Worm (Caenorhabditis elegans): ENCODE results near the gene C06C3.3.

Gene C06C3.3

DNA sequence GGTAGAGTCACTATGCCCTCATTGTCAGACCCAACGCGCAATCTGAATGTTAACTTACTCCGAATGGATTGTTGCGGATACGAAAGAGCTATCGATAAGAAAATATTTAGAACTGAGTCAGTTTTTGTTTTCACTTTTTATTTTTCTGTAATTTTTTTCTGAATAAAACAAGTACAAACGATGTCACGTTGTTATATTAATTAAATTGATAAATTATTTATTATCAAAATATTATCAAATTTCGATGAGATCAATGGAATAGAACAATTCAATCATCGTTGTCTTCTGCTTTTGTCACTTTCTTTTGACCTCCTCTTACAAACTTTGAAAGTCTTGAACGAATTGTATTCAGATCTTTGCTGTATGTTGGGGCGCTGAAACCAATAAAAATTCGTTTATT lies 34.7 kb upstream of the C06C3.3 start, which contains the start of gene mpz-6:
mpz-6 (minus strand) TSS at position 101 of the 400 bp plus-strand sequence.
- TF ChIP-seq ekl-4 (GFP tag; IDR thresholded peaks at IDR 0.05): no peak

DNA sequence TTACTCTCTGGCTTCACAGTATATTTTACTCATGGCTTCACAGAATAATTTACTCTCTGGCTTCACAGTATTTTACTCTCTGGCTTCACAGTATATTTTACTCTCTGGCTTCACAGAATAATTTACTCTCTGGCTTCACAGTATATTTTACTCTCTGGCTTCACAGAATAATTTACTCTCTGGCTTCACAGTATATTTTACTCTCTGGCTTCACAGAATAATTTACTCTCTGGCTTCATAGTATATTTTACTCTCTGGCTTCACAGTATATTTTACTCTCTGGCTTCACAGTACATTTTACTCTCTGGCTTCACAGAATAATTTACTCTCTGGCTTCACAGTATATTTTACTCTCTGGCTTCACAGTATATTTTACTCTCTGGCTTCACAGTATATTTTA lies 32.7 kb upstream of the C06C3.3 start:
- peak; percentile 94 for TF ChIP-seq egrh-3 (GFP tag; IDR thresholded peaks at IDR 0.05)

DNA sequence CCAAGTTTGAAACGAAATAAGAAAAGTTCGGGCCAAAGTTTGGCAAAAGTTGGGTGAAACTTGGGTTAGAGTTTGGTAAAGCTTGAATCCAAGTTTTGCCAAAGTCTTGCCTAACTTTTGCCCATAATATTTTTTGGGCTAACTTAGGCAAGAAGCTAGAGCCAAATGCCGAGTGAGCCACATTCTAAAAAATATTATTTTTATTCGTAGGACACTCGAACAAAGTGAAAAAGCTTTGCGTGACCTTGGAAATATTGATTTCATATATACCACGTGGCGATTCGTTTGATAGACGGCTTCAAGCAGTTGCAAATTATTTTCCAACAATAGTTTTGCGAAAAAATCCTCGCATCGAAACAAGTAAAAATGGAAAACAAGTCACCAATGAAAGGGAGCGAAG lies 31.6 kb upstream of the C06C3.3 start, which contains the start of gene Y51B9A.5:
Y51B9A.5 (plus strand) TSS at position 301 of the 400 bp plus-strand sequence.
- TF ChIP-seq lsy-27 (tag; optimal IDR thresholded peaks at IDR 0.05; ENCODE audit: borderline replicate concordance, insufficient read depth) (no peak), mes-4 (tag; optimal IDR thresholded peaks at IDR 0.05) (no peak), nfya-1 (tag; optimal IDR thresholded peaks at IDR 0.05; ENCODE audit: borderline replicate concordance, insufficient read depth) (no peak), sdz-38 (tag; optimal IDR thresholded peaks at IDR 0.05) (no peak), ztf-3 (GFP tag; optimal IDR thresholded peaks at IDR 0.05) (no peak), somi-1 (GFP tag; optimal IDR thresholded peaks at IDR 0.05) (no peak), hrde-1 (tag; optimal IDR thresholded peaks at IDR 0.05; ENCODE audit: borderline replicate concordance) (no peak), Y53G8AR.9 (GFP tag; conservative IDR thresholded peaks at IDR 0.05) (no peak), ets-4 (GFP tag; optimal IDR thresholded peaks at IDR 0.05) (no peak), gei-17 (GFP tag; optimal IDR thresholded peaks at IDR 0.05) (no peak), let-607 (tag; optimal IDR thresholded peaks at IDR 0.05) (no peak), aptf-2 (GFP tag; conservative IDR thresholded peaks at IDR 0.05) (no peak), ztf-25 (GFP tag; IDR thresholded peaks at IDR 0.05) (no peak), hlh-12 (tag; optimal IDR thresholded peaks at IDR 0.05) (no peak), nhr-90 (tag; optimal IDR thresholded peaks at IDR 0.05) (no peak), ztf-22 (GFP tag; optimal IDR thresholded peaks at IDR 0.05) (no peak), attf-3 (GFP tag; conservative IDR thresholded peaks at IDR 0.05) (no peak), rcor-1 (GFP tag; IDR thresholded peaks at IDR 0.05) (no peak), rpc-1 (optimal IDR thresholded peaks at IDR 0.05) (no peak), rpc-1 (tag; optimal IDR thresholded peaks at IDR 0.05) (no peak)

DNA sequence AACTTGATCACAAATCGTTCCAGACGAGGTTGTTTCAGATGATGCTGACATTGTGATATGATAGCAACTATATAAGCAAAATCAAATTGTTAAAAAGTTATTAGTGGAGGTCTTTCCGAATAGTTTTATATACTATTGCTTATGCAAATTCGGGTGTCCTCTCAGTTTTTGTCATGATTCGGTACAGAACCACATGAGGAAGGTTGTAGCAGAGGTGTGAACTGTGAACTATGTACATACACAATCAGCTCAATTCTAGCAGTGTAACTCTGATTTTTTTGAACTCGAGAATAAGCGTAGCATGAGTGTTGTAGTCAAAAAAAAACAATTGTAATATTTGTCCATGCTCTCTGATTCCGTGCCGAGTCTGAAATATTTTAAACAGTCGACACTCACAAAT lies 30.8 kb upstream of the C06C3.3 start, which contains the start of gene Y51B9A.6:
Y51B9A.6 (minus strand) TSS at position 101 of the 400 bp plus-strand sequence.
- TF ChIP-seq bed-2 (GFP tag; IDR thresholded peaks at IDR 0.05) (no peak), ama-1 (optimal IDR thresholded peaks at IDR 0.05) (no peak), ama-1 (GFP tag; optimal IDR thresholded peaks at IDR 0.05) (no peak), F57A8.1 (GFP tag; optimal IDR thresholded peaks at IDR 0.05) (no peak), F37B4.10 (GFP tag; IDR thresholded peaks at IDR 0.05) (no peak), attf-3 (GFP tag; conservative IDR thresholded peaks at IDR 0.05) (no peak), F49E8.2 (tag; optimal IDR thresholded peaks at IDR 0.05; ENCODE audit: insufficient read depth) (no peak), tlf-1 (GFP tag; optimal IDR thresholded peaks at IDR 0.05) (no peak), F10E7.11 (tag; optimal IDR thresholded peaks at IDR 0.05) (no peak), ccch-3 (GFP tag; optimal IDR thresholded peaks at IDR 0.05) (no peak), zim-3 (tag; optimal IDR thresholded peaks at IDR 0.05) (no peak), Y79H2A.3 (GFP tag; conservative IDR thresholded peaks at IDR 0.05) (no peak), nhr-90 (tag; optimal IDR thresholded peaks at IDR 0.05) (no peak)

DNA sequence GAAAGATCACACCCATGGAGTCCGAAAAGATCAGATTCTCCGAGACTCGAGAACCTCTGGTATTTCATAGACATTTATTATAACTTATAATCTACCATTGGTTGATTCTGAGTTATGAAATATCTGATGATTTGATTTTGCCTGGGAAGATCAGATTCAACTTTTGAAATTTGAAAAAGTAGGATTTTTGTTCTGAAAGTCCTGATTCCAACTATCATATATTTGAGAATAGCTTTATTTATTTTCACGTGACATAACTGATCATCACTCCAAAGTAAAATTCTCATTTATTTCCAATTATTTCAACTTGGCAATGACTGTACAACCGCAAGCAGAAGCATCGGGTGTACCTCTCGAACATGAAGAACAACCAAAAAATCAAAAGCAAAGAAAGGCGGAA lies 27.5 kb upstream of the C06C3.3 start, which contains the start of gene Y51B9A.7:
Y51B9A.7 (plus strand) TSS at position 301 of the 400 bp plus-strand sequence.
- no peak for TF ChIP-seq sptf-2 (GFP tag; optimal IDR thresholded peaks at IDR 0.05)
- no peak for TF ChIP-seq D2030.7 (GFP tag; IDR thresholded peaks at IDR 0.05)
